Fruit fly (Drosophila melanogaster) whole organism, embryonic: Measurements from ENCODE around the gene IntS10.

Experiments used
- ATbp ChIP-seq: fragments of 200-800 bp; sonication (Bioruptor generic); optimal IDR thresholded peaks from 2 replicates; lab custom pipeline; 2017; ENCODE audit warnings: missing biosample characterization, mild to moderate bottlenecking, missing genetic modification characterization, missing genetic modification reagents
- Atf6 ChIP-seq: fragments of 200-800 bp; sonication (Bioruptor generic); IDR thresholded peaks from 2 replicates; pipeline ENCODE4 v1.3.6; 2022; ENCODE audit warnings: missing biosample characterization, missing genetic modification characterization
- CG10321 ChIP-seq: fragments of 200-800 bp; sonication (Bioruptor generic); IDR thresholded peaks from 2 replicates; pipeline ENCODE4 v1.3.6; 2022; ENCODE audit warnings: missing biosample characterization, missing genetic modification characterization
- CG11560 ChIP-seq: fragments of 200-800 bp; sonication (Bioruptor generic); IDR thresholded peaks from 3 replicates; pipeline ENCODE4 v1.3.6; 2022; ENCODE audit warnings: missing biosample characterization, missing genetic modification characterization
- CG14667 ChIP-seq: fragments of 200-800 bp; sonication (Bioruptor generic); IDR thresholded peaks from 2 replicates; pipeline ENCODE4 v1.3.6; 2022; ENCODE audit warnings: missing biosample characterization, missing genetic modification characterization
- CG15601 ChIP-seq: fragments of 200-800 bp; sonication (Bioruptor generic); optimal IDR thresholded peaks from 3 replicates; lab custom pipeline; 2019; ENCODE audit warnings: missing biosample characterization, mild to moderate bottlenecking, missing genetic modification characterization, moderate library complexity
- CG1602 ChIP-seq: fragments of 200-800 bp; sonication (Bioruptor generic); optimal IDR thresholded peaks from 3 replicates; lab custom pipeline; 2016; ENCODE audit warnings: missing biosample characterization, missing genetic modification characterization
- CG17328 ChIP-seq: fragments of 200-800 bp; sonication (Bioruptor generic); IDR thresholded peaks from 2 replicates; pipeline ENCODE4 v1.3.6; 2022; ENCODE audit warnings: missing biosample characterization, missing genetic modification characterization
- CG17359 ChIP-seq: fragments of 200-800 bp; sonication (Bioruptor generic); optimal IDR thresholded peaks from 3 replicates; lab custom pipeline; 2018; ENCODE audit warnings: missing biosample characterization, mild to moderate bottlenecking, missing genetic modification characterization, moderate library complexity
- CG17385 ChIP-seq: fragments of 200-800 bp; sonication (Bioruptor generic); optimal IDR thresholded peaks from 3 replicates; lab custom pipeline; 2018; ENCODE audit warnings: missing biosample characterization, mild to moderate bottlenecking, missing genetic modification characterization
- CG17912 ChIP-seq: fragments of 200-800 bp; sonication (Bioruptor generic); optimal IDR thresholded peaks from 2 replicates; lab custom pipeline; 2018; ENCODE audit warnings: missing biosample characterization, mild to moderate bottlenecking, missing genetic modification characterization
- CG2199 ChIP-seq: fragments of 200-800 bp; sonication (Bioruptor generic); IDR thresholded peaks from 3 replicates; pipeline ENCODE4 v1.3.6; 2022; ENCODE audit warnings: missing biosample characterization, missing genetic modification characterization
- CG2712 ChIP-seq: fragments of 200-800 bp; optimal IDR thresholded peaks from 3 replicates; lab custom pipeline; 2019; ENCODE audit warnings: missing biosample characterization, mild to moderate bottlenecking, missing genetic modification characterization, moderate library complexity
- CG32767 ChIP-seq: fragments of 200-800 bp; sonication (Bioruptor generic); IDR thresholded peaks from 2 replicates; pipeline ENCODE4 v1.3.6; 2022; ENCODE audit warnings: missing biosample characterization, missing genetic modification characterization
- CG6683 ChIP-seq: fragments of 200-800 bp; sonication (Bioruptor generic); optimal IDR thresholded peaks from 2 replicates; lab custom pipeline; 2017; ENCODE audit warnings: missing biosample characterization, mild to moderate bottlenecking, missing genetic modification characterization, missing genetic modification reagents
- CG7357 ChIP-seq: fragments of 200-800 bp; sonication (Bioruptor generic); IDR thresholded peaks from 3 replicates; pipeline ENCODE4 v1.3.6; 2022; ENCODE audit warnings: missing biosample characterization, missing genetic modification characterization
- CG7839 ChIP-seq: fragments of 200-800 bp; sonication (Bioruptor generic); optimal IDR thresholded peaks from 3 replicates; lab custom pipeline; 2018; ENCODE audit warnings: missing biosample characterization, mild to moderate bottlenecking, missing genetic modification characterization, moderate library complexity
- CG7928 ChIP-seq: fragments of 200-800 bp; sonication (Bioruptor generic); optimal IDR thresholded peaks from 2 replicates; lab custom pipeline; 2017; ENCODE audit warnings: missing biosample characterization, mild to moderate bottlenecking, missing genetic modification characterization
- Camta ChIP-seq: fragments of 200-800 bp; sonication (Bioruptor generic); optimal IDR thresholded peaks from 2 replicates; lab custom pipeline; 2016; ENCODE audit warnings: missing biosample characterization, missing genetic modification characterization
- H15 ChIP-seq: fragments of 200-800 bp; sonication (Bioruptor generic); IDR thresholded peaks from 3 replicates; pipeline ENCODE4 v1.3.6; 2022; ENCODE audit warnings: missing biosample characterization, missing genetic modification characterization
- HHEX ChIP-seq: fragments of 200-800 bp; sonication (Bioruptor generic); optimal IDR thresholded peaks from 3 replicates; lab custom pipeline; 2017; ENCODE audit warnings: missing biosample characterization, mild to moderate bottlenecking, missing genetic modification characterization, missing genetic modification reagents
- HLHmδ ChIP-seq: fragments of 200-800 bp; sonication (Bioruptor generic); optimal IDR thresholded peaks from 2 replicates; lab custom pipeline; 2018; ENCODE audit warnings: missing biosample characterization, mild to moderate bottlenecking, missing genetic modification characterization, moderate library complexity
- Med ChIP-seq: fragments of 200-800 bp; sonication (Bioruptor generic); peaks from one replicate; lab custom pipeline; 2016; ENCODE audit warnings: missing biosample characterization, missing genetic modification characterization, mild to moderate bottlenecking, inconsistent platforms, moderate library complexity
- Tbp ChIP-seq: fragments of >200 bp; optimal IDR thresholded peaks from 2 replicates; lab custom pipeline; 2018; ENCODE audit warnings: missing biosample characterization, missing genetic modification characterization
- Vsx1 ChIP-seq: fragments of 200-800 bp; sonication (Bioruptor generic); optimal IDR thresholded peaks from 2 replicates; lab custom pipeline; 2017; ENCODE audit warnings: missing biosample characterization, mild to moderate bottlenecking, missing genetic modification characterization, missing genetic modification reagents
- br ChIP-seq: fragments of >200 bp; optimal IDR thresholded peaks from 2 replicates; lab custom pipeline; 2017
- cato ChIP-seq: fragments of 200-800 bp; sonication (Bioruptor generic); optimal IDR thresholded peaks from 2 replicates; lab custom pipeline; 2016; ENCODE audit warnings: missing biosample characterization, missing genetic modification characterization, borderline replicate concordance
- dpn ChIP-seq, 2 experiments: fragments of 200-800 bp; sonication (Bioruptor generic); optimal IDR thresholded peaks; 3 replicates each; lab custom pipeline; 2016; ENCODE audit warnings: missing biosample characterization in 2 of 2, missing genetic modification characterization in 2 of 2
- ems ChIP-seq: fragments of 200-800 bp; sonication (Bioruptor generic); optimal IDR thresholded peaks from 3 replicates; lab custom pipeline; 2016; ENCODE audit warnings: missing biosample characterization, missing genetic modification characterization
- fu2 ChIP-seq: fragments of 200-800 bp; sonication (Bioruptor generic); optimal IDR thresholded peaks from 2 replicates; lab custom pipeline; 2016; ENCODE audit warnings: missing biosample characterization, missing genetic modification characterization
- gem ChIP-seq: fragments of 200-800 bp; sonication (Bioruptor generic); optimal IDR thresholded peaks from 2 replicates; lab custom pipeline; 2019; ENCODE audit warnings: missing biosample characterization, mild to moderate bottlenecking, missing genetic modification characterization, moderate library complexity
- gfzf ChIP-seq: fragments of 200-800 bp; sonication (Bioruptor generic); optimal IDR thresholded peaks from 2 replicates; lab custom pipeline; 2016; ENCODE audit warnings: missing biosample characterization, mild to moderate bottlenecking, missing genetic modification characterization, moderate library complexity
- hkb ChIP-seq, 2 experiments: fragments of 200-800 bp in 1 of 2; fragments of >200 bp in 1 of 2; sonication (Bioruptor generic) in 1 of 2; IDR thresholded peaks in 1 of 2; optimal IDR thresholded peaks in 1 of 2; 2 replicates each; pipeline versions ENCODE4 v1.3.6 to Lab custom; 2017 to 2022; ENCODE audit warnings: missing biosample characterization in 1 of 2, missing genetic modification characterization in 1 of 2
- ind ChIP-seq: fragments of 200-800 bp; sonication (Bioruptor generic); optimal IDR thresholded peaks from 3 replicates; lab custom pipeline; 2016; ENCODE audit warnings: missing biosample characterization, missing genetic modification characterization
- jigr1 ChIP-seq: fragments of 200-800 bp; sonication (Bioruptor generic); IDR thresholded peaks from 3 replicates; pipeline ENCODE4 v1.3.6; 2022; ENCODE audit warnings: missing biosample characterization, missing genetic modification characterization
- jumu ChIP-seq: fragments of 200-800 bp; sonication (Bioruptor generic); optimal IDR thresholded peaks from 3 replicates; lab custom pipeline; 2016; ENCODE audit warnings: missing biosample characterization, missing genetic modification characterization
- lab ChIP-seq: fragments of 200-800 bp; sonication (Bioruptor generic); optimal IDR thresholded peaks from 3 replicates; lab custom pipeline; 2017; ENCODE audit warnings: missing biosample characterization, missing genetic modification characterization, mild to moderate bottlenecking, moderate library complexity, missing genetic modification reagents
- mld ChIP-seq: fragments of 200-800 bp; sonication (Bioruptor generic); IDR thresholded peaks from 3 replicates; pipeline ENCODE4 v1.3.6; 2022; ENCODE audit warnings: missing biosample characterization, missing genetic modification characterization; ENCODE audit not compliant: partially characterized antibody
- onecut ChIP-seq: fragments of 200-800 bp; sonication (Bioruptor generic); IDR thresholded peaks from 2 replicates; pipeline ENCODE4 v1.3.6; 2022; ENCODE audit warnings: missing biosample characterization, missing genetic modification characterization
- p53 ChIP-seq: fragments of 200-800 bp; sonication (Bioruptor generic); optimal IDR thresholded peaks from 2 replicates; lab custom pipeline; 2016; ENCODE audit warnings: missing biosample characterization, missing genetic modification characterization
- psq ChIP-seq: fragments of 200-800 bp; sonication (Bioruptor generic); optimal IDR thresholded peaks from 2 replicates; lab custom pipeline; 2017; ENCODE audit warnings: missing biosample characterization, missing genetic modification characterization
- scrt ChIP-seq: fragments of 200-800 bp; sonication (Bioruptor generic); optimal IDR thresholded peaks from 2 replicates; lab custom pipeline; 2018; ENCODE audit warnings: missing biosample characterization, mild to moderate bottlenecking, missing genetic modification characterization, moderate library complexity
- sens ChIP-seq: fragments of 200-800 bp; sonication (Bioruptor generic); peaks from one replicate; lab custom pipeline; 2016; ENCODE audit warnings: missing biosample characterization, missing genetic modification characterization
- twi ChIP-seq: fragments of 200-800 bp; optimal IDR thresholded peaks from 2 replicates; lab custom pipeline; 2019; ENCODE audit warnings: missing biosample characterization, mild to moderate bottlenecking, missing genetic modification characterization, moderate library complexity
- zen ChIP-seq: fragments of 200-800 bp; sonication (Bioruptor generic); optimal IDR thresholded peaks from 3 replicates; lab custom pipeline; 2018; ENCODE audit warnings: missing biosample characterization, mild to moderate bottlenecking, missing genetic modification characterization, moderate library complexity
- zfh2 ChIP-seq: fragments of 200-800 bp; sonication (Bioruptor generic); optimal IDR thresholded peaks from 2 replicates; lab custom pipeline; 2016; ENCODE audit warnings: missing biosample characterization, missing genetic modification characterization

IntS10 gene

dm6 chr3L:3814010-3814833 lies 7.7 kb downstream of the IntS10 start, which contains the start of gene Scsalpha1 (continued):
- TF ChIP-seq sens (GFP tag; lab: Kevin White, UChicago) (peak; percentile 65), CG7928 (GFP tag; lab: Kevin White, UChicago) (no peak), CG7357 (GFP tag; lab: Robert Waterston, UW) (no peak), ind (GFP tag; lab: Kevin White, UChicago) (peak; percentile 32), CG17328 (GFP tag; lab: Robert Waterston, UW) (peak; percentile 27; the same call in 1 of the 2 replicates), zfh2 (GFP tag; lab: Kevin White, UChicago) (peak; percentile 7), fu2 (GFP tag; lab: Kevin White, UChicago) (peak; percentile 6), Med (GFP tag; lab: Kevin White, UChicago) (peak; percentile 89), gem (tag; lab: Kevin White, UChicago) (no peak), jumu (GFP tag; lab: Kevin White, UChicago) (no peak), Tbp (GFP tag; lab: Kevin White, UChicago) (no peak), twi (tag; lab: Kevin White, UChicago) (no peak), Atf6 (peak; percentile 70; the same call in 1 of the 2 replicates), mld (GFP tag; lab: Robert Waterston, UW) (peak; percentile 100), Vsx1 (GFP tag; lab: Kevin White, UChicago) (peak; percentile 96), HLHmδ (GFP tag; lab: Kevin White, UChicago) (no peak), Camta (GFP tag; lab: Kevin White, UChicago) (no peak), CG11560 (peak; percentile 69; the same call in 1 of the 3 replicates), gfzf (peak; percentile 29)

DNA sequence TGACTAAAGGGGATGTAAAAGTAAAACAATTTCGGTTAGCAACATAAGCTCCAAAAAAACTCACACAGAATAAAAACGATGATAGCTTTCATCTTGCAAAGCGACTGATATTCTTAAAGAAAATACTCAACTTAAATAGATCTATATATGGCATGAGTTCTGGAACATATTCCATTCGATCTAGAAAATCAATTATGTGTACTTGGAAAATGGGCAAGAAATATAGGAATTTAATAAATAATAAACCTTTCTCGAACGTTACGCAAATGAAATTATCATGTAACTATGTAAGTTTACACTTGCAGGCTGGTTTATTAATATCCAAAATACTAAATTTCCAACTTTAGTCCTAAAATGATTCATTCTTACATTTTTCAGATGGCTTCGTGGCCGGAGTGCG lies 9.7 kb downstream of the IntS10 start, which contains the start of gene Acp63F:
Gene Acp63F, minus strand, starts transcription at position 101 of the 400 bp plus-strand sequence.
- TF ChIP-seq hkb (optimal IDR thresholded peaks at IDR 0.05; lab: Kevin White, UChicago) (no peak), hkb (GFP tag; IDR thresholded peaks at IDR 0.05; lab: Robert Waterston, UW) (no peak), CG2199 (GFP tag; lab: Robert Waterston, UW) (no peak), ems (GFP tag; lab: Kevin White, UChicago) (no peak), onecut (GFP tag; lab: Robert Waterston, UW) (no peak), CG6683 (GFP tag; lab: Kevin White, UChicago) (no peak), CG17359 (no peak), br (lab: Kevin White, UChicago) (no peak), CG2712 (tag; lab: Kevin White, UChicago) (no peak), p53 (GFP tag; lab: Kevin White, UChicago) (no peak), Atf6 (no peak), CG17385 (GFP tag; lab: Kevin White, UChicago) (no peak), CG1602 (GFP tag; lab: Kevin White, UChicago) (no peak), zen (tag; lab: Kevin White, UChicago) (no peak), CG10321 (GFP tag; lab: Robert Waterston, UW) (no peak)

DNA sequence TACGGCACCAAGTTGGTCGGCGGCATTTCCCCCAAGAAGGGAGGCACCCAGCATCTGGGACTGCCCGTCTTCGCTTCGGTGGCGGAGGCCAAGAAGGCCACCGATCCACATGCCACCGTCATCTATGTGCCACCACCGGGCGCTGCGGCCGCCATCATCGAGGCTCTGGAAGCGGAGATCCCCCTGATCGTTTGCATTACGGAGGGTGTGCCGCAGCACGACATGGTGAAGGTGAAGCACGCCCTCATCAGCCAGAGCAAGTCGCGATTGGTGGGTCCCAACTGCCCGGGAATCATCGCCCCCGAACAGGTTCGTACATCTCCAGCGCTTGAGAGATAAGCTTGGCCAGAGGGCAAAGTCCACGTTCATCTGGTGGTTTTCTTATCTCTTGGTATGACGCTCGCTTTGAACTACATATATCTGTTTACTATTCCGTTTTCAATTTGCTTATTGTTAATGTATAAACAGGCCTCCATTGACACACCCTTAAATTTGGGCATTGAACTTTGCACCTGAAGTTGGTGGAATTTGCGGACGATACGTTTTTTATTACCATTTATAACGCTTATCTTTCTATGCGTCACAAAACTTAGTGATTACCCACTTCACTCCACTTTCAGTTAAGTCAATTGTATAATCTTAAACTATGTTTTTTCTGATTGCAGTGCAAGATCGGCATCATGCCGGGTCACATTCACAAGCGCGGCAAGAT lies 10.4 kb downstream of the IntS10 start:
- TF ChIP-seq CG17912 (no peak), CG14667 (GFP tag; lab: Robert Waterston, UW) (no peak), ATbp (peak; percentile 38), cato (GFP tag; lab: Kevin White, UChicago) (no peak), jigr1 (no peak), HHEX (GFP tag; lab: Kevin White, UChicago) (peak; percentile 24), CG7839 (no peak), scrt (no peak), Med (GFP tag; lab: Kevin White, UChicago) (peak; percentile 48), H15 (GFP tag; lab: Robert Waterston, UW) (no peak), CG15601 (tag; lab: Kevin White, UChicago) (peak; percentile 52), lab (GFP tag; lab: Kevin White, UChicago) (peak; percentile 18), CG32767 (GFP tag; lab: Robert Waterston, UW) (no peak), dpn (GFP tag; optimal IDR thresholded peaks at IDR 0.05; lab: Kevin White, UChicago) (no peak), psq (GFP tag; lab: Kevin White, UChicago) (no peak)
